Fruit fly (Drosophila melanogaster) whole organism, wandering third instar larva: Measurements from ENCODE around the gene CG45076.

Experiments used
- Abd-B ChIP-seq: fragments of >200 bp; optimal IDR thresholded peaks from 2 replicates; lab custom pipeline; 2017; ENCODE audit warnings: missing biosample characterization, missing genetic modification characterization
- CG9705 ChIP-seq: fragments of 200-800 bp; sonication (Bioruptor generic); optimal IDR thresholded peaks from 2 replicates; lab custom pipeline; 2018; ENCODE audit warnings: missing biosample characterization, mild to moderate bottlenecking, missing genetic modification characterization
- CrebA ChIP-seq: fragments of 200-800 bp; sonication (Bioruptor generic); optimal IDR thresholded peaks from 2 replicates; lab custom pipeline; 2016; ENCODE audit warnings: missing biosample characterization, mild to moderate bottlenecking, missing genetic modification characterization, borderline replicate concordance
- Dfd ChIP-seq: fragments of >200 bp; optimal IDR thresholded peaks from 2 replicates; lab custom pipeline; 2017; ENCODE audit warnings: missing biosample characterization, missing genetic modification characterization
- Dif ChIP-seq: fragments of 200-275, 200-300 bp; sonication (Bioruptor generic); optimal IDR thresholded peaks from 2 replicates; lab custom pipeline; 2018; ENCODE audit warnings: missing biosample characterization, missing genetic modification characterization; ENCODE audit not compliant: partially characterized antibody
- GATAd ChIP-seq: sonication (Bioruptor generic); optimal IDR thresholded peaks from 2 replicates; lab custom pipeline; 2016; ENCODE audit warnings: missing biosample characterization, missing genetic modification characterization
- HLH106 ChIP-seq: fragments of 200-800 bp; optimal IDR thresholded peaks from 3 replicates; lab custom pipeline; 2019; ENCODE audit warnings: missing biosample characterization, mild to moderate bottlenecking, missing genetic modification characterization, moderate library complexity
- Hnf4 ChIP-seq: fragments of 200-800 bp; sonication (Bioruptor generic); optimal IDR thresholded peaks from 2 replicates; lab custom pipeline; 2016; ENCODE audit warnings: missing biosample characterization, mild to moderate bottlenecking, missing genetic modification characterization
- Hr78 ChIP-seq: fragments of >200 bp; optimal IDR thresholded peaks from 2 replicates; lab custom pipeline; 2017; ENCODE audit warnings: missing biosample characterization, missing genetic modification characterization
- Hr83 ChIP-seq: fragments of 200-300 bp; sonication (Bioruptor generic); optimal IDR thresholded peaks from 2 replicates; lab custom pipeline; 2016; ENCODE audit warnings: missing biosample characterization, mild to moderate bottlenecking, missing genetic modification characterization, moderate library complexity; ENCODE audit not compliant: poor library complexity, severe bottlenecking
- Jra ChIP-seq: sonication (Bioruptor generic); optimal IDR thresholded peaks from 2 replicates; lab custom pipeline; 2016; ENCODE audit warnings: missing biosample characterization, missing genetic modification characterization
- Mio ChIP-seq: sonication (Bioruptor generic); optimal IDR thresholded peaks from 2 replicates; lab custom pipeline; 2016; ENCODE audit warnings: missing biosample characterization, missing genetic modification characterization
- Myc ChIP-seq: fragments of >200 bp; optimal IDR thresholded peaks from 2 replicates; lab custom pipeline; 2017
- N ChIP-seq: fragments of >200 bp; optimal IDR thresholded peaks from 2 replicates; lab custom pipeline; 2018; ENCODE audit warnings: missing biosample characterization, missing external identifiers, missing genetic modification characterization
- OdsH ChIP-seq: fragments of 200-800 bp; sonication (Bioruptor generic); optimal IDR thresholded peaks from 2 replicates; lab custom pipeline; 2016; ENCODE audit warnings: missing biosample characterization, mild to moderate bottlenecking, missing genetic modification characterization
- Rel ChIP-seq, 2 experiments: fragments of 200-800 bp; sonication (Bioruptor generic) in 1 of 2; optimal IDR thresholded peaks; 2 replicates in 1 of 2; 3 replicates in 1 of 2; lab custom pipeline; 2016 to 2019; ENCODE audit warnings: mild to moderate bottlenecking in 2 of 2, missing biosample characterization in 2 of 2, missing genetic modification characterization in 2 of 2, moderate library complexity in 1 of 2
- Sp1 ChIP-seq: fragments of 200-800 bp; sonication (Bioruptor generic); optimal IDR thresholded peaks from 3 replicates; lab custom pipeline; 2019; ENCODE audit warnings: missing biosample characterization, mild to moderate bottlenecking, missing genetic modification characterization, moderate library complexity
- Vsx2 ChIP-seq: fragments of 200-300, 225-300 bp; sonication (Bioruptor generic); optimal IDR thresholded peaks from 2 replicates; lab custom pipeline; 2018; ENCODE audit warnings: missing biosample characterization, missing genetic modification characterization; ENCODE audit not compliant: partially characterized antibody
- br ChIP-seq: fragments of 200-800 bp; sonication (Bioruptor generic); optimal IDR thresholded peaks from 2 replicates; lab custom pipeline; 2016; ENCODE audit warnings: missing biosample characterization, missing genetic modification characterization
- brk ChIP-seq: fragments of 200-800 bp; sonication (Bioruptor generic); optimal IDR thresholded peaks from 2 replicates; lab custom pipeline; 2016; ENCODE audit warnings: missing biosample characterization, mild to moderate bottlenecking, missing genetic modification characterization
- dl ChIP-seq, 2 experiments: fragments of 175-275, 200-275 bp in 1 of 2; fragments of 200-275 bp in 1 of 2; sonication (Bioruptor generic); optimal IDR thresholded peaks; lab custom pipeline; 2018; ENCODE audit warnings: mild to moderate bottlenecking in 2 of 2, missing biosample characterization in 2 of 2, missing genetic modification characterization in 2 of 2, moderate library complexity in 2 of 2; ENCODE audit not compliant: partially characterized antibody in 2 of 2, insufficient read depth in 1 of 2
- dmrt93B ChIP-seq: fragments of 200-800 bp; sonication (Bioruptor generic); optimal IDR thresholded peaks from 2 replicates; lab custom pipeline; 2018; ENCODE audit warnings: missing biosample characterization, mild to moderate bottlenecking, missing genetic modification characterization
- dsf ChIP-seq: sonication (Bioruptor generic); optimal IDR thresholded peaks from 2 replicates; lab custom pipeline; 2016; ENCODE audit warnings: missing biosample characterization, missing genetic modification characterization, borderline replicate concordance
- ey ChIP-seq: fragments of 200-800 bp; sonication (Bioruptor generic); optimal IDR thresholded peaks from 2 replicates; lab custom pipeline; 2016; ENCODE audit warnings: missing biosample characterization, missing genetic modification characterization
- foxo ChIP-seq, 2 experiments: fragments of 200-800 bp; sonication (Bioruptor generic); optimal IDR thresholded peaks; 2 replicates in 1 of 2; 3 replicates in 1 of 2; lab custom pipeline; 2016 to 2017; ENCODE audit warnings: missing biosample characterization in 2 of 2, missing genetic modification characterization in 2 of 2
- fru ChIP-seq: fragments of 200-800 bp; sonication (Bioruptor generic); optimal IDR thresholded peaks from 3 replicates; lab custom pipeline; 2016; ENCODE audit warnings: missing biosample characterization, mild to moderate bottlenecking, missing genetic modification characterization
- h ChIP-seq: fragments of 200-800 bp; sonication (Bioruptor generic); optimal IDR thresholded peaks from 3 replicates; lab custom pipeline; 2016; ENCODE audit warnings: missing biosample characterization, mild to moderate bottlenecking, missing genetic modification characterization
- jim ChIP-seq: fragments of 175-275, 200-325 bp; sonication (Bioruptor generic); optimal IDR thresholded peaks from 2 replicates; lab custom pipeline; 2016; ENCODE audit warnings: missing biosample characterization, mild to moderate bottlenecking, missing genetic modification characterization
- lola ChIP-seq: fragments of >200 bp; optimal IDR thresholded peaks from 2 replicates; lab custom pipeline; 2017; ENCODE audit warnings: missing biosample characterization, missing genetic modification characterization
- psq ChIP-seq: fragments of 200-800 bp; sonication (Bioruptor generic); optimal IDR thresholded peaks from 3 replicates; lab custom pipeline; 2017; ENCODE audit warnings: missing biosample characterization, mild to moderate bottlenecking, missing genetic modification characterization, moderate library complexity
- rgr ChIP-seq: fragments of 200-800 bp; sonication (Bioruptor generic); optimal IDR thresholded peaks from 3 replicates; lab custom pipeline; 2016; ENCODE audit warnings: missing biosample characterization, mild to moderate bottlenecking, missing genetic modification characterization
- tai ChIP-seq: sonication (Bioruptor generic); optimal IDR thresholded peaks from 2 replicates; lab custom pipeline; 2016; ENCODE audit warnings: missing biosample characterization, missing genetic modification characterization
- usp ChIP-seq: fragments of >200 bp; optimal IDR thresholded peaks from 2 replicates; lab custom pipeline; 2017; ENCODE audit warnings: missing biosample characterization, missing genetic modification characterization

The CG45076 gene

dm6 chr3R:10760966-10761855 lies 16.0 kb downstream of the CG45076 start, which contains the start of the genes MED7 and Cap-H2 (continued):
- TF ChIP-seq Vsx2 (no peak), brk (GFP tag; lab: Kevin White, UChicago) (peak; percentile 89), dl (GFP tag; optimal IDR thresholded peaks at IDR 0.05; lab: Kevin White, UChicago; ENCODE audit: insufficient read depth in 1 of 2, partially characterized antibody in 2 of 2) (no peak), Jra (peak; percentile 88), br (GFP tag; lab: Kevin White, UChicago) (peak; percentile 63), Dfd (GFP tag; lab: Kevin White, UChicago) (no peak), Sp1 (GFP tag; lab: Kevin White, UChicago) (no peak), lola (GFP tag; lab: Kevin White, UChicago) (no peak), ey (GFP tag; lab: Kevin White, UChicago) (peak; percentile 75), Abd-B (GFP tag; lab: Kevin White, UChicago) (no peak)

- TF ChIP-seq Myc (lab: Kevin White, UChicago) (no peak), HLH106 (tag; lab: Kevin White, UChicago) (no peak), OdsH (GFP tag; lab: Kevin White, UChicago) (no peak), dmrt93B (GFP tag; lab: Kevin White, UChicago) (no peak), CrebA (GFP tag; lab: Kevin White, UChicago) (no peak)
Observed at dm6 chr3R:10759348-10759847, 17.8 kb downstream of the CG45076 start, which contains the start of gene CG31272. Gene CG31272 (minus strand): TSS chr3R:10759398.

- TF ChIP-seq CrebA (GFP tag; lab: Kevin White, UChicago) (no peak), Vsx2 (no peak), dsf (no peak), Mio (GFP tag; lab: Kevin White, UChicago) (no peak), Hr78 (GFP tag; lab: Kevin White, UChicago) (no peak), Dfd (GFP tag; lab: Kevin White, UChicago) (no peak), Dif (GFP tag; lab: Kevin White, UChicago) (no peak), Jra (no peak), dmrt93B (GFP tag; lab: Kevin White, UChicago) (no peak), Abd-B (GFP tag; lab: Kevin White, UChicago) (no peak), CG9705 (GFP tag; lab: Kevin White, UChicago) (no peak), psq (GFP tag; lab: Kevin White, UChicago) (no peak), h (no peak), GATAd (GFP tag; lab: Kevin White, UChicago) (no peak), jim (GFP tag; lab: Kevin White, UChicago) (no peak), Hr83 (GFP tag; lab: Kevin White, UChicago) (no peak), fru (GFP tag; lab: Kevin White, UChicago) (no peak), foxo (GFP tag; optimal IDR thresholded peaks at IDR 0.05; lab: Kevin White, UChicago) (no peak), usp (no peak), tai (GFP tag; lab: Kevin White, UChicago) (no peak)
- TF ChIP-seq, all 38 proteins: peak for 0
Observed at dm6 chr3R:10755534-10755933, 21.6 kb downstream of the CG45076 start, which contains the start of gene CG14691. Gene CG14691 (minus strand): TSS chr3R:10755634.

- TF ChIP-seq lola (GFP tag; lab: Kevin White, UChicago) = no peak
- TF ChIP-seq usp = no peak
- no peak for TF ChIP-seq Mio (GFP tag; lab: Kevin White, UChicago)
- no peak for TF ChIP-seq Hr83 (GFP tag; lab: Kevin White, UChicago)
- TF ChIP-seq rgr (GFP tag; lab: Kevin White, UChicago) = no peak
- no peak for TF ChIP-seq Dfd (GFP tag; lab: Kevin White, UChicago)
- no peak for TF ChIP-seq br (GFP tag; lab: Kevin White, UChicago)
- no peak for TF ChIP-seq CrebA (GFP tag; lab: Kevin White, UChicago)
- no peak for TF ChIP-seq N (GFP tag; lab: Kevin White, UChicago)
- TF ChIP-seq fru (GFP tag; lab: Kevin White, UChicago) = no peak
- TF ChIP-seq Hnf4 (GFP tag; lab: Kevin White, UChicago) = no peak
- no peak for TF ChIP-seq Myc (lab: Kevin White, UChicago)
- no peak for TF ChIP-seq tai (GFP tag; lab: Kevin White, UChicago)
- TF ChIP-seq Rel (GFP tag; optimal IDR thresholded peaks at IDR 0.05; lab: Kevin White, UChicago) = no peak
- TF ChIP-seq Rel (tag; optimal IDR thresholded peaks at IDR 0.05; lab: Kevin White, UChicago) = no peak
Observed at dm6 chr3R:10751061-10751460, 26.1 kb downstream of the CG45076 start, which contains the start of gene TkR86C. Gene TkR86C (minus strand): TSS chr3R:10751228.
